Fruit fly (Drosophila melanogaster): ENCODE data around the gene Ir7b.

The Ir7b gene

DNA sequence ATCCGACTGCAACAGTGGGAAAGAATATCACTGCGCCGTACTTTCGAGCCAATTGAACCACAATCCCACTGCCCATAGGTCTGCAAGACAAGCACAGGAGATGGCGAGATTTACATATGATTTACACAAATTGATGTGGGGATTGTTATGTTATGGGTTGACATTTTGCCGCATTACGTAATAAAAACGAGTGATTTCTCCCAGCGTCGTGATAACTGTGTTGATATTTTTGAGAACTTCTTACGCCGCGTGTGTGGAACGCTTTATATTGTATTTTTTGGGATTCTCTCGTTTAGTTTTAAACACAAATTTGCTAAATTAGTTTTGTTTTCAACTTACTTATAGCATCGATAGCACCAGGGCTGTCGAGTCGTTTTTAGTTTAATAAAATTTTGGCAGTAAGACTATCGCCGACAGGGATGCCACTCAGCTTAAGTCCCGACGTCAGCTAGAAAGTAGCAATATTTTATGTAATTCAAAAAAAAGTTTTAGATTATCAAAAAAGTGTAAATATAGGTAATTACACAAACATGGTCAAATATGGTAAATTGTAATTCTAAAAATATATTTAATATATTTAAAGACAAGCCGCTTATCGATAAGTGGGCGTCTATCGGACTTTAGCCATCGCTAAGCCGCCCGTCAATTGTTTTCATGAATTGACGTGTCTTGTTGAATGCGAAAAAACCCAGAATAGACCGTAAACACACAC lies 26.8 kb upstream of the Ir7b start, which contains the start of the genes CG45089, ND-MNLL and p115 (continued):
- TF ChIP-seq odd (GFP tag; optimal IDR thresholded peaks at IDR 0.05) = no peak
- TF ChIP-seq tx (GFP tag; optimal IDR thresholded peaks at IDR 0.05) = no peak
- peak; percentile 59 for TF ChIP-seq CG13296 (GFP tag; optimal IDR thresholded peaks at IDR 0.05)
- no peak for TF ChIP-seq br (optimal IDR thresholded peaks at IDR 0.05)
- peak; percentile 26 for TF ChIP-seq CG7556 (GFP tag; optimal IDR thresholded peaks at IDR 0.05)
- TF ChIP-seq CG1024 (GFP tag; IDR thresholded peaks at IDR 0.05) = 0 out of 2 replicates have a peak, but pooled peaks have one; percentile 31
- peak; percentile 26 for TF ChIP-seq cato (GFP tag; optimal IDR thresholded peaks at IDR 0.05; ENCODE audit: borderline replicate concordance)
- TF ChIP-seq Opbp (GFP tag; IDR thresholded peaks at IDR 0.05; ENCODE audit: partially characterized antibody) = no peak; the same call in 2 of the 3 replicates
- TF ChIP-seq sima (GFP tag; optimal IDR thresholded peaks at IDR 0.05) = no peak
- peak; percentile 13 for TF ChIP-seq sd (tag; optimal IDR thresholded peaks at IDR 0.05)
- no peak for TF ChIP-seq CG43689 (GFP tag; IDR thresholded peaks at IDR 0.05)
- peak; percentile 60 for TF ChIP-seq CG3847 (GFP tag; IDR thresholded peaks at IDR 0.05)
- TF ChIP-seq NFAT (GFP tag; IDR thresholded peaks at IDR 0.05) = peak; percentile 44; the same call in 1 of the 2 replicates
- TF ChIP-seq sens-2 (GFP tag; IDR thresholded peaks at IDR 0.05) = no peak
- TF ChIP-seq tap (tag; optimal IDR thresholded peaks at IDR 0.05) = peak; percentile 39
- TF ChIP-seq CG3407 (GFP tag; optimal IDR thresholded peaks at IDR 0.05) = peak; percentile 14
- TF ChIP-seq Adf1 (GFP tag; IDR thresholded peaks at IDR 0.05) = peak; percentile 23; the same call in 1 of the 2 replicates
- no peak for TF ChIP-seq ap (GFP tag; IDR thresholded peaks at IDR 0.05)
- no peak for TF ChIP-seq ac (GFP tag; optimal IDR thresholded peaks at IDR 0.05)
- TF ChIP-seq eve (GFP tag; optimal IDR thresholded peaks at IDR 0.05) = no peak
- TF ChIP-seq prd (optimal IDR thresholded peaks at IDR 0.05) = no peak
- peak; percentile 65 for TF ChIP-seq prd (GFP tag; IDR thresholded peaks at IDR 0.05)
- peak; percentile 22 for TF ChIP-seq CG9797 (GFP tag; optimal IDR thresholded peaks at IDR 0.05)
- TF ChIP-seq Hand (GFP tag; optimal IDR thresholded peaks at IDR 0.05) = no peak
- TF ChIP-seq ase (GFP tag; IDR thresholded peaks at IDR 0.05) = no peak
- TF ChIP-seq Six4 (GFP tag; optimal IDR thresholded peaks at IDR 0.05) = peak; percentile 38
- TF ChIP-seq mam (GFP tag; optimal IDR thresholded peaks at IDR 0.05) = peak; percentile 56
- TF ChIP-seq CG15601 (tag; optimal IDR thresholded peaks at IDR 0.05) = peak; percentile 63
- TF ChIP-seq MESR4 (GFP tag; optimal IDR thresholded peaks at IDR 0.05) = peak; percentile 53
- peak; percentile 9 for TF ChIP-seq Spps (tag; optimal IDR thresholded peaks at IDR 0.05)
- TF ChIP-seq CG10431 (GFP tag; optimal IDR thresholded peaks at IDR 0.05) = no peak
- TF ChIP-seq CG13424 (tag; optimal IDR thresholded peaks at IDR 0.05) = peak; percentile 72
- TF ChIP-seq Meics (GFP tag; optimal IDR thresholded peaks at IDR 0.05) = peak; percentile 33
- TF ChIP-seq bbx (GFP tag; IDR thresholded peaks at IDR 0.05; ENCODE audit: partially characterized antibody) = no peak
- no peak for TF ChIP-seq vnd (GFP tag; IDR thresholded peaks at IDR 0.05; ENCODE audit: partially characterized antibody)
- TF ChIP-seq kni (GFP tag; optimal IDR thresholded peaks at IDR 0.05) = no peak
- TF ChIP-seq CG11093 (GFP tag; IDR thresholded peaks at IDR 0.05) = no peak
- peak; percentile 86 for TF ChIP-seq Med (GFP tag)
- peak; percentile 60 for TF ChIP-seq CG7372 (GFP tag; IDR thresholded peaks at IDR 0.05)
- no peak for TF ChIP-seq Taf1 (GFP tag; IDR thresholded peaks at IDR 0.05)
- peak; percentile 61 for TF ChIP-seq inv (GFP tag; IDR thresholded peaks at IDR 0.05; ENCODE audit: partially characterized antibody)
- TF ChIP-seq lov (optimal IDR thresholded peaks at IDR 0.05) = no peak
- no peak for TF ChIP-seq lov (GFP tag; IDR thresholded peaks at IDR 0.05)
- TF ChIP-seq Fer1 (GFP tag; optimal IDR thresholded peaks at IDR 0.05) = peak; percentile 63
- peak; percentile 50; the same call in 2 of the 3 replicates for TF ChIP-seq Aef1 (GFP tag; IDR thresholded peaks at IDR 0.05)
- peak; percentile 88 for TF ChIP-seq sens (GFP tag)
- peak; percentile 74 for TF ChIP-seq B-H2 (GFP tag; optimal IDR thresholded peaks at IDR 0.05)
- no peak for TF ChIP-seq toy (GFP tag; IDR thresholded peaks at IDR 0.05)
- TF ChIP-seq CG17361 (GFP tag; IDR thresholded peaks at IDR 0.05) = peak; percentile 61
- peak; percentile 51 for TF ChIP-seq sisA (GFP tag; IDR thresholded peaks at IDR 0.05)
- TF ChIP-seq cg (GFP tag; optimal IDR thresholded peaks at IDR 0.05) = no peak

All from whole organism, embryonic.